Fruit fly (Drosophila melanogaster): Measurements from ENCODE around the gene Alp1.

DNA sequence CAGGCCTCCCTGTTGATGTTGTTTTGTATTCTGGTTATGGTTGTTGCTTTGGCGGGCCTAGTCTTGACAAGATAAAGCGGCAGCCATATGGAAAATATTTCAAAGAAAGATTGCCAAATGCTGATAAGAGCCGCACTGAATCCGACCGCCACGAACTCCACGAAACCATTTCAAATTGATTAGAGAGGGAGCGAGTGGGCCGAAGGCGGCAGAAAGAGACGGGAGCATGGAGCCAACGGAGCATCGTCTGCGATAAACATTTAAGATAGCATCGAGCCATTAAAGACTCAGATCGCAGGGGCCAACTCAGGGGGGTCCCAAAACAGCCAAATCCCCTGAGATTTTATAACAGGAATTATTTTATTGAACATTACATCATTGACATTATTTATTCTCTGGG is 44.4 kb downstream of the Alp1 start:
- TF ChIP-seq usp (GFP tag; optimal IDR thresholded peaks at IDR 0.05) (no peak), pan (optimal IDR thresholded peaks at IDR 0.05) (no peak), EcR (GFP tag; optimal IDR thresholded peaks at IDR 0.05) (no peak), psq (optimal IDR thresholded peaks at IDR 0.05) (no peak), CG8478 (optimal IDR thresholded peaks at IDR 0.05) (no peak), Dll (optimal IDR thresholded peaks at IDR 0.05) (no peak)
